Fruit fly (Drosophila melanogaster) whole organism, embryonic: ENCODE data around the gene Charon.

Source experiments
- B-H1 ChIP-seq: fragments of 200-800 bp; sonication (Bioruptor generic); IDR thresholded peaks from 3 replicates; pipeline ENCODE4 v1.3.6; 2022; ENCODE audit warnings: missing biosample characterization, missing genetic modification characterization
- Bgb ChIP-seq: fragments of 200-800 bp; sonication (Bioruptor generic); IDR thresholded peaks from 2 replicates; pipeline ENCODE4 v1.3.6; 2022; ENCODE audit warnings: missing biosample characterization, missing genetic modification characterization; ENCODE audit not compliant: partially characterized antibody
- CG10959 ChIP-seq: fragments of 200-800 bp; sonication (Bioruptor generic); IDR thresholded peaks from 2 replicates; pipeline ENCODE4 v1.3.6; 2022; ENCODE audit warnings: missing biosample characterization, missing genetic modification characterization
- CG12104 ChIP-seq: fragments of 200-800 bp; sonication (Bioruptor generic); optimal IDR thresholded peaks from 3 replicates; lab custom pipeline; 2016; ENCODE audit warnings: missing biosample characterization, missing genetic modification characterization
- CG12155 ChIP-seq: fragments of 200-800 bp; sonication (Bioruptor generic); optimal IDR thresholded peaks from 3 replicates; lab custom pipeline; 2016; ENCODE audit warnings: missing biosample characterization, missing genetic modification characterization
- CG13775 ChIP-seq: fragments of 200-800 bp; sonication (Bioruptor generic); optimal IDR thresholded peaks from 3 replicates; lab custom pipeline; 2017; ENCODE audit warnings: missing biosample characterization, mild to moderate bottlenecking, missing genetic modification characterization
- CG15514 ChIP-seq: fragments of 200-800 bp; sonication (Bioruptor generic); optimal IDR thresholded peaks from 3 replicates; lab custom pipeline; 2017; ENCODE audit warnings: missing biosample characterization, missing genetic modification characterization, mild to moderate bottlenecking, moderate library complexity, missing genetic modification reagents
- CG2202 ChIP-seq: fragments of 200-800 bp; sonication (Bioruptor generic); optimal IDR thresholded peaks from 2 replicates; lab custom pipeline; 2018; ENCODE audit warnings: missing biosample characterization, mild to moderate bottlenecking, missing genetic modification characterization
- CG3163 ChIP-seq: fragments of 200-800 bp; sonication (Bioruptor generic); optimal IDR thresholded peaks from 3 replicates; lab custom pipeline; 2016; ENCODE audit warnings: missing biosample characterization, missing genetic modification characterization
- CG43689 ChIP-seq: fragments of 200-800 bp; sonication (Bioruptor generic); IDR thresholded peaks from 2 replicates; pipeline ENCODE4 v1.3.6; 2022; ENCODE audit warnings: missing biosample characterization, missing genetic modification characterization
- CG4424 ChIP-seq: fragments of 200-800 bp; sonication (Bioruptor generic); optimal IDR thresholded peaks from 3 replicates; lab custom pipeline; 2016; ENCODE audit warnings: missing biosample characterization, missing genetic modification characterization
- CG7786 ChIP-seq: fragments of 200-800 bp; sonication (Bioruptor generic); optimal IDR thresholded peaks from 2 replicates; lab custom pipeline; 2016; ENCODE audit warnings: missing biosample characterization, missing genetic modification characterization
- CG9797 ChIP-seq: fragments of 200-800 bp; sonication (Bioruptor generic); optimal IDR thresholded peaks from 3 replicates; lab custom pipeline; 2018; ENCODE audit warnings: missing biosample characterization, mild to moderate bottlenecking, missing genetic modification characterization
- CG9817 ChIP-seq: fragments of 200-800 bp; sonication (Bioruptor generic); optimal IDR thresholded peaks from 2 replicates; lab custom pipeline; 2018; ENCODE audit warnings: missing biosample characterization, mild to moderate bottlenecking, missing genetic modification characterization, moderate library complexity
- CG9932 ChIP-seq: fragments of 200-800 bp; sonication (Bioruptor generic); IDR thresholded peaks from 2 replicates; pipeline ENCODE4 v1.3.6; 2022; ENCODE audit warnings: missing biosample characterization, missing genetic modification characterization
- Chrac-16 ChIP-seq: fragments of 200-800 bp; sonication (Bioruptor generic); optimal IDR thresholded peaks from 3 replicates; lab custom pipeline; 2016; ENCODE audit warnings: missing biosample characterization, missing genetic modification characterization
- Dbx ChIP-seq: fragments of 200-800 bp; sonication (Bioruptor generic); IDR thresholded peaks from 3 replicates; pipeline ENCODE4 v1.3.6; 2022; ENCODE audit warnings: missing biosample characterization, missing genetic modification characterization
- Dek ChIP-seq: fragments of 200-800 bp; sonication (Bioruptor generic); optimal IDR thresholded peaks from 3 replicates; lab custom pipeline; 2019; ENCODE audit warnings: missing biosample characterization, mild to moderate bottlenecking, missing genetic modification characterization, moderate library complexity
- Elba2 ChIP-seq: fragments of 200-800 bp; sonication (Bioruptor generic); optimal IDR thresholded peaks from 3 replicates; lab custom pipeline; 2016; ENCODE audit warnings: missing biosample characterization, missing genetic modification characterization
- Fer1 ChIP-seq: fragments of 200-800 bp; sonication (Bioruptor generic); optimal IDR thresholded peaks from 2 replicates; lab custom pipeline; 2017; ENCODE audit warnings: missing biosample characterization, mild to moderate bottlenecking, missing genetic modification characterization
- Gug ChIP-seq: fragments of 200-800 bp; sonication (Bioruptor generic); IDR thresholded peaks from 4 replicates; pipeline ENCODE4 v1.3.6; 2022; ENCODE audit warnings: missing biosample characterization, missing genetic modification characterization
- Lhr ChIP-seq: fragments of 200-800 bp; sonication (Bioruptor generic); optimal IDR thresholded peaks from 3 replicates; lab custom pipeline; 2017; ENCODE audit warnings: mild to moderate bottlenecking, missing biosample characterization, missing genetic modification reagents, missing genetic modification characterization
- MESR4 ChIP-seq: fragments of 200-800 bp; sonication (Bioruptor generic); optimal IDR thresholded peaks from 2 replicates; lab custom pipeline; 2018; ENCODE audit warnings: missing biosample characterization, mild to moderate bottlenecking, missing genetic modification characterization, moderate library complexity
- Myb ChIP-seq: fragments of 200-800 bp; sonication (Bioruptor generic); optimal IDR thresholded peaks from 2 replicates; lab custom pipeline; 2016; ENCODE audit warnings: missing biosample characterization, missing genetic modification characterization
- PHDP ChIP-seq: fragments of 200-800 bp; sonication (Bioruptor generic); optimal IDR thresholded peaks from 3 replicates; lab custom pipeline; 2018; ENCODE audit warnings: missing biosample characterization, mild to moderate bottlenecking, missing genetic modification characterization, moderate library complexity
- Ptx1 ChIP-seq: fragments of 200-800 bp; sonication (Bioruptor generic); IDR thresholded peaks from 2 replicates; pipeline ENCODE4 v1.3.6; 2022; ENCODE audit warnings: missing biosample characterization, missing genetic modification characterization
- Rfx ChIP-seq: fragments of 200-800 bp; sonication (Bioruptor generic); IDR thresholded peaks from 2 replicates; pipeline ENCODE4 v1.3.6; 2022; ENCODE audit warnings: missing biosample characterization, missing genetic modification characterization
- al ChIP-seq: fragments of 200-800 bp; sonication (Bioruptor generic); IDR thresholded peaks from 2 replicates; pipeline ENCODE4 v1.3.6; 2022; ENCODE audit warnings: missing biosample characterization, missing genetic modification characterization
- bigmax ChIP-seq: fragments of 200-800 bp; sonication (Bioruptor generic); optimal IDR thresholded peaks from 2 replicates; lab custom pipeline; 2018; ENCODE audit warnings: missing biosample characterization, mild to moderate bottlenecking, missing genetic modification characterization
- bsh ChIP-seq, 2 experiments: fragments of 200-800 bp; sonication (Bioruptor generic); optimal IDR thresholded peaks; 2 replicates each; lab custom pipeline; 2017 to 2018; ENCODE audit warnings: mild to moderate bottlenecking in 2 of 2, missing biosample characterization in 2 of 2, missing genetic modification characterization in 2 of 2, moderate library complexity in 1 of 2
- cad ChIP-seq: fragments of >200 bp; optimal IDR thresholded peaks from 2 replicates; lab custom pipeline; 2017; ENCODE audit warnings: missing biosample characterization, missing genetic modification characterization
- chn ChIP-seq: fragments of 200-800 bp; sonication (Bioruptor generic); optimal IDR thresholded peaks from 2 replicates; lab custom pipeline; 2016; ENCODE audit warnings: missing biosample characterization, missing genetic modification characterization
- crol ChIP-seq: fragments of 200-800 bp; sonication (Bioruptor generic); IDR thresholded peaks from 2 replicates; pipeline ENCODE4 v1.3.6; 2022; ENCODE audit warnings: missing biosample characterization, missing genetic modification characterization
- dpn ChIP-seq, 2 experiments: fragments of 200-800 bp; sonication (Bioruptor generic); optimal IDR thresholded peaks; 3 replicates each; lab custom pipeline; 2016; ENCODE audit warnings: missing biosample characterization in 2 of 2, missing genetic modification characterization in 2 of 2
- grau ChIP-seq: fragments of 200-800 bp; optimal IDR thresholded peaks from 3 replicates; lab custom pipeline; 2019; ENCODE audit warnings: missing biosample characterization, mild to moderate bottlenecking, missing genetic modification characterization, moderate library complexity
- grn ChIP-seq: fragments of 200-800 bp; sonication (Bioruptor generic); optimal IDR thresholded peaks from 3 replicates; lab custom pipeline; 2017; ENCODE audit warnings: missing biosample characterization, missing genetic modification characterization
- jigr1 ChIP-seq: fragments of 200-800 bp; sonication (Bioruptor generic); IDR thresholded peaks from 3 replicates; pipeline ENCODE4 v1.3.6; 2022; ENCODE audit warnings: missing biosample characterization, missing genetic modification characterization
- lov ChIP-seq, 2 experiments: fragments of 200-800 bp in 1 of 2; fragments of >200 bp in 1 of 2; sonication (Bioruptor generic) in 1 of 2; IDR thresholded peaks in 1 of 2; optimal IDR thresholded peaks in 1 of 2; 2 replicates in 1 of 2; 3 replicates in 1 of 2; pipeline versions ENCODE4 v1.3.6 to Lab custom; 2017 to 2022; ENCODE audit warnings: missing biosample characterization in 1 of 2, missing genetic modification characterization in 1 of 2
- mld ChIP-seq: fragments of 200-800 bp; sonication (Bioruptor generic); IDR thresholded peaks from 3 replicates; pipeline ENCODE4 v1.3.6; 2022; ENCODE audit warnings: missing biosample characterization, missing genetic modification characterization; ENCODE audit not compliant: partially characterized antibody
- nerfin-1 ChIP-seq: fragments of 200-800 bp; sonication (Bioruptor generic); optimal IDR thresholded peaks from 3 replicates; lab custom pipeline; 2019; ENCODE audit warnings: missing biosample characterization, mild to moderate bottlenecking, missing genetic modification characterization, moderate library complexity
- otp ChIP-seq: fragments of 200-800 bp; sonication (Bioruptor generic); IDR thresholded peaks from 3 replicates; pipeline ENCODE4, ENCODE4 v1.3.6; 2022; ENCODE audit warnings: missing biosample characterization, missing genetic modification characterization
- ranshi ChIP-seq: fragments of 200-800 bp; sonication (Bioruptor generic); IDR thresholded peaks from 2 replicates; pipeline ENCODE4 v1.3.6; 2022; ENCODE audit warnings: missing biosample characterization, missing genetic modification characterization
- shn ChIP-seq: fragments of 200-800 bp; sonication (Bioruptor generic); optimal IDR thresholded peaks from 3 replicates; lab custom pipeline; 2016; ENCODE audit warnings: missing biosample characterization, missing genetic modification characterization
- slbo ChIP-seq: fragments of 200-800 bp; sonication (Bioruptor generic); IDR thresholded peaks from 2 replicates; pipeline ENCODE4 v1.3.6; 2022; ENCODE audit warnings: missing biosample characterization, missing genetic modification characterization
- sqz ChIP-seq: fragments of 200-800 bp; sonication (Bioruptor generic); optimal IDR thresholded peaks from 3 replicates; lab custom pipeline; 2018; ENCODE audit warnings: missing biosample characterization, mild to moderate bottlenecking, missing genetic modification characterization
- tgo ChIP-seq: fragments of 200-800 bp; sonication (Bioruptor generic); IDR thresholded peaks from 3 replicates; pipeline ENCODE4 v1.3.6; 2022; ENCODE audit warnings: missing biosample characterization, missing genetic modification characterization
- trem ChIP-seq: fragments of 200-800 bp; optimal IDR thresholded peaks from 3 replicates; lab custom pipeline; 2019; ENCODE audit warnings: missing biosample characterization, mild to moderate bottlenecking, missing genetic modification characterization, moderate library complexity
- tup ChIP-seq: fragments of 200-800 bp; sonication (Bioruptor generic); optimal IDR thresholded peaks from 2 replicates; lab custom pipeline; 2016; ENCODE audit warnings: missing biosample characterization, mild to moderate bottlenecking, missing genetic modification characterization, moderate library complexity

Charon gene

DNA sequence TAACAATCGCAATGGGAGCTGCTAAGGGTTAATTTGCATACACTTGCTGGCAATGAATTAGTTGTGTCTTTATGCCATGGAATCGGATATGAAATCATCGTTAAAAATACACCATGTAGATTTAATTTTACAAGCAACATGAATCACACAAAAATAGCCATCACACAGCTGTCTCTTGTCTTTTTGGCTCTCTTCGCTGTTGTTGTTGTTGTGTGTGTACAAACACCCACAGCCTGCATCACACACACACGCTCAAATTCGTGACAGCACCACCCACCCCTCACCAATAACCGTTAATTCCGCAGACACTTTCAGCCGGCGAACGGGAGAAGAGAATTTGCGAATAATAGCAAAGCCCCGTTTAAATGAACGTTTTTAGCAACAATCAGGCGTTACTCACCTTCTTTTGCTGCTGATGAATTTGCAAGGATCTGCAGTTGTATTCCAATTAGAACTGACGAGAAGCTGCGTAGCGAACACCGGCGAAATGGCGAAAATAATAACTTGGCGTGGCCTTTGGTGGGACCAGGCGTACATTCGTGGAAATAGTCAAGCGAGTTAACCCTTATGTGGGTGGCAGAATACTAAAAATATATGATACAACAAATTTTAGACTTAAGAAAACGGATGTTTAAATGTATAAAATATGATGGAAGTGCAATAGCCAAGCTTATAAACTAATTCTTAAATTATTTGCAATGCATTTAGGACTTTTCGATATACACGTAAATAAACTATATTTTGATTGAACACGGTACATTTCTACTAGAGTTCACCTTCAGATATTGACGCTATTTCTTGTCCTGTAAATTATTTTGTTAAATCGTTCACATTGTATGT, 14.7 kb downstream of the Charon start, which contains the start of gene capt (continued):
- TF ChIP-seq CG12155 (GFP tag; lab: Kevin White, UChicago): peak; percentile 72
- 0 out of 2 replicates have a peak, but pooled peaks have one; percentile 29 for TF ChIP-seq Ptx1 (GFP tag; lab: Robert Waterston, UW)
- TF ChIP-seq MESR4 (GFP tag; lab: Kevin White, UChicago): peak; percentile 51
- peak; percentile 11 for TF ChIP-seq grn
- TF ChIP-seq bigmax (GFP tag; lab: Kevin White, UChicago): peak; percentile 52
- peak; percentile 68 for TF ChIP-seq slbo (GFP tag; lab: Robert Waterston, UW)
- TF ChIP-seq mld (GFP tag; lab: Robert Waterston, UW): no peak
- peak; percentile 45 for TF ChIP-seq CG9817 (tag; lab: Kevin White, UChicago)
- TF ChIP-seq grau (tag; lab: Kevin White, UChicago): peak; percentile 39
- TF ChIP-seq trem (tag; lab: Kevin White, UChicago): peak; percentile 9
- no peak for TF ChIP-seq nerfin-1 (tag; lab: Kevin White, UChicago)
- peak; percentile 20; the same call in 1 of the 2 replicates for TF ChIP-seq ranshi (GFP tag; lab: Robert Waterston, UW)
- TF ChIP-seq Gug: 0 out of 4 replicates have a peak, but pooled peaks have one; percentile 16
- TF ChIP-seq Rfx (GFP tag; lab: Robert Waterston, UW): peak; percentile 72
- no peak for TF ChIP-seq CG43689
- TF ChIP-seq CG10959: peak; percentile 89
- TF ChIP-seq PHDP (tag; lab: Kevin White, UChicago): peak; percentile 35
- no peak for TF ChIP-seq cad
- TF ChIP-seq dpn (GFP tag; optimal IDR thresholded peaks at IDR 0.05; lab: Kevin White, UChicago): peak; percentile 24 to 28
- TF ChIP-seq CG13775 (GFP tag; lab: Kevin White, UChicago): peak; percentile 45
- peak; percentile 26 for TF ChIP-seq CG7786 (GFP tag; lab: Kevin White, UChicago)
- TF ChIP-seq Elba2 (GFP tag; lab: Kevin White, UChicago): peak; percentile 79
- peak; percentile 42; the same call in 1 of the 2 replicates for TF ChIP-seq Bgb (GFP tag; lab: Robert Waterston, UW)
- TF ChIP-seq al (GFP tag; lab: Robert Waterston, UW): peak; percentile 31; the same call in 1 of the 2 replicates
- peak; percentile 21 for TF ChIP-seq CG4424 (GFP tag; lab: Kevin White, UChicago)
- peak; percentile 81 for TF ChIP-seq CG9932
- peak; percentile 75; the same call in 2 of the 3 replicates for TF ChIP-seq jigr1 (GFP tag; lab: Robert Waterston, UW)
- peak; percentile 14 for TF ChIP-seq chn
- TF ChIP-seq lov (optimal IDR thresholded peaks at IDR 0.05; lab: Kevin White, UChicago): no peak
- TF ChIP-seq lov (GFP tag; IDR thresholded peaks at IDR 0.05; lab: Robert Waterston, UW): no peak
- TF ChIP-seq Dek (tag; lab: Kevin White, UChicago): peak; percentile 26
- TF ChIP-seq CG3163 (GFP tag; lab: Kevin White, UChicago): no peak
- TF ChIP-seq crol (GFP tag; lab: Robert Waterston, UW): peak; percentile 90
- no peak for TF ChIP-seq CG2202 (tag; lab: Kevin White, UChicago)
- peak; percentile 65 for TF ChIP-seq CG12104 (GFP tag; lab: Kevin White, UChicago)
- no peak for TF ChIP-seq sqz (GFP tag; lab: Kevin White, UChicago)
- peak; percentile 53 for TF ChIP-seq CG9797 (GFP tag; lab: Kevin White, UChicago)
- TF ChIP-seq B-H1 (GFP tag; lab: Robert Waterston, UW): no peak
- no peak for TF ChIP-seq shn
- TF ChIP-seq Dbx: peak; percentile 21; the same call in 1 of the 3 replicates
- peak; percentile 12 for TF ChIP-seq Lhr
- peak; percentile 51; the same call in 2 of the 3 replicates for TF ChIP-seq tgo
- no peak for TF ChIP-seq tup (GFP tag; lab: Kevin White, UChicago)
- TF ChIP-seq bsh (GFP tag; optimal IDR thresholded peaks at IDR 0.05; lab: Kevin White, UChicago): peak in 1 of 2 experiments; percentile 11
- peak; percentile 39 for TF ChIP-seq Chrac-16
- peak; percentile 10 for TF ChIP-seq Myb (GFP tag; lab: Kevin White, UChicago)
- no peak for TF ChIP-seq otp (GFP tag; lab: Robert Waterston, UW)
- TF ChIP-seq CG15514 (GFP tag; lab: Kevin White, UChicago): peak; percentile 50
- peak; percentile 10 for TF ChIP-seq Fer1 (GFP tag; lab: Kevin White, UChicago)
